Worm (Caenorhabditis elegans) whole organism, young adult: ENCODE measurements around the gene W09C2.8.

ENCODE experiments used
- ama-1 ChIP-seq, 3 experiments: fragments of 150-350 bp in 1 of 3; sonication (generic microtip) in 2 of 3; optimal IDR thresholded peaks; 2 replicates each; lab custom pipeline; 2014 to 2018; ENCODE audit warnings: missing biosample characterization in 2 of 3, missing genetic modification characterization in 2 of 3, missing genetic modification reagents in 2 of 3
- attf-6 ChIP-seq: fragments of 200-800 bp; sonication (Bioruptor generic); IDR thresholded peaks from 2 replicates; pipeline ENCODE4 v1.3.6; 2022; ENCODE audit warnings: missing genetic modification reagents, missing genetic modification characterization, missing compliant biosample characterization
- hrde-1 ChIP-seq: sonication (generic microtip); optimal IDR thresholded peaks from 2 replicates; lab custom pipeline; 2016; ENCODE audit warnings: missing genetic modification characterization, mild to moderate bottlenecking, missing compliant biosample characterization, moderate library complexity, missing genotype, missing genetic modification reagents, borderline replicate concordance
- pha-4 ChIP-seq: fragments of 150-350 bp; sonication (generic microtip); optimal IDR thresholded peaks from 2 replicates; lab custom pipeline; 2014; ENCODE audit warnings: missing biosample characterization, missing genetic modification reagents, missing genetic modification characterization
- sptf-2 ChIP-seq: fragments of 200-800 bp; sonication (Bioruptor generic); optimal IDR thresholded peaks from 2 replicates; lab custom pipeline; 2018; ENCODE audit warnings: mild to moderate bottlenecking, missing genetic modification characterization, missing compliant biosample characterization
- tlf-1 ChIP-seq: fragments of 200-800 bp; sonication (Bioruptor generic); optimal IDR thresholded peaks from 2 replicates; lab custom pipeline; 2018; ENCODE audit warnings: mild to moderate bottlenecking, missing genetic modification characterization, missing compliant biosample characterization
- ztf-25 ChIP-seq: fragments of 200-800 bp; sonication (Bioruptor generic); IDR thresholded peaks from 2 replicates; pipeline ENCODE4 v1.3.6; 2022; ENCODE audit warnings: missing genetic modification reagents, missing genetic modification characterization, missing compliant biosample characterization

- TF ChIP-seq ama-1 (optimal IDR thresholded peaks at IDR 0.05; lab: Kevin White, UChicago), result no peak
- TF ChIP-seq ama-1 (GFP tag; optimal IDR thresholded peaks at IDR 0.05; lab: Kevin White, UChicago), result no peak
- TF ChIP-seq ztf-25 (GFP tag; lab: Robert Waterston, UW), result no peak
- no peak for TF ChIP-seq sptf-2 (GFP tag; lab: Kevin White, UChicago)
- no peak for TF ChIP-seq pha-4 (tag; lab: Kevin White, UChicago)
- TF ChIP-seq tlf-1 (GFP tag; lab: Kevin White, UChicago), result no peak
- no peak for TF ChIP-seq hrde-1
- no peak for TF ChIP-seq attf-6
Measured at ce11 chrIV:9669969-9670368, 45.8 kb upstream of the W09C2.8 start.
